Worm (Caenorhabditis elegans) whole organism, L4 larva: ENCODE results near the gene H37A05.2.

Experiments used
- F49E8.2 ChIP-seq: sonication (generic microtip); optimal IDR thresholded peaks from 2 replicates; lab custom pipeline; 2016; ENCODE audit warnings: missing compliant biosample characterization, mild to moderate bottlenecking, missing genetic modification characterization, borderline replicate concordance
- T26A8.4 ChIP-seq: fragments of 200-800 bp; sonication (Bioruptor generic); IDR thresholded peaks from 2 replicates; pipeline ENCODE4 v1.3.6; 2022; ENCODE audit warnings: missing genetic modification characterization, missing compliant biosample characterization
- ZK546.5 ChIP-seq, 2 experiments: sonication (generic microtip); optimal IDR thresholded peaks; 2 replicates each; lab custom pipeline; 2017; ENCODE audit warnings: missing biosample characterization in 2 of 2, missing genetic modification characterization in 2 of 2
- ces-1 ChIP-seq: fragments of 150-350 bp; sonication (generic microtip); optimal IDR thresholded peaks from 4 replicates; lab custom pipeline; 2014; ENCODE audit warnings: missing biosample characterization, missing genetic modification reagents, missing genetic modification characterization
- dpl-1 ChIP-seq: fragments of 150-350 bp; optimal IDR thresholded peaks from 2 replicates; lab custom pipeline; 2014; ENCODE audit warnings: missing biosample characterization, missing genetic modification reagents, missing genetic modification characterization
- dve-1 ChIP-seq: sonication (generic microtip); optimal IDR thresholded peaks from 2 replicates; lab custom pipeline; 2017; ENCODE audit warnings: antibody characterized with exemption, mild to moderate bottlenecking, missing genetic modification characterization, missing compliant biosample characterization; ENCODE audit not compliant: insufficient read depth
- mdl-1 ChIP-seq, 2 experiments: fragments of 150-350 bp in 1 of 2; sonication (generic microtip) in 1 of 2; optimal IDR thresholded peaks; 2 replicates each; lab custom pipeline; 2014 to 2017; ENCODE audit warnings: missing biosample characterization in 2 of 2, missing genetic modification characterization in 2 of 2
- mep-1 ChIP-seq: fragments of 150-350 bp; sonication (generic microtip); optimal IDR thresholded peaks from 3 replicates; lab custom pipeline; 2014; ENCODE audit warnings: missing biosample characterization, missing genetic modification characterization
- mes-2 ChIP-seq: sonication (generic microtip); optimal IDR thresholded peaks from 2 replicates; lab custom pipeline; 2016; ENCODE audit warnings: missing genotype, mild to moderate bottlenecking, missing genetic modification characterization, missing compliant biosample characterization; ENCODE audit not compliant: poor library complexity, severe bottlenecking
- nhr-11 ChIP-seq: fragments of 150-350 bp; optimal IDR thresholded peaks from 2 replicates; lab custom pipeline; 2014; ENCODE audit warnings: missing biosample characterization, missing genetic modification characterization
- nhr-77 ChIP-seq: fragments of 150-350 bp; optimal IDR thresholded peaks from 2 replicates; lab custom pipeline; 2014; ENCODE audit warnings: missing biosample characterization, missing genetic modification characterization
- snpc-4 ChIP-seq: fragments of 150-350 bp; optimal IDR thresholded peaks from 2 replicates; lab custom pipeline; 2014; ENCODE audit warnings: missing biosample characterization, missing genetic modification characterization
- unc-130 ChIP-seq: sonication (generic microtip); optimal IDR thresholded peaks from 2 replicates; lab custom pipeline; 2016; ENCODE audit warnings: missing genetic modification reagents, missing genetic modification characterization, missing compliant biosample characterization
- zip-11 ChIP-seq: fragments of 200-800 bp; sonication (Bioruptor generic); IDR thresholded peaks from 2 replicates; pipeline ENCODE4 v1.3.6; 2022; ENCODE audit warnings: missing genetic modification characterization, missing compliant biosample characterization

DNA sequence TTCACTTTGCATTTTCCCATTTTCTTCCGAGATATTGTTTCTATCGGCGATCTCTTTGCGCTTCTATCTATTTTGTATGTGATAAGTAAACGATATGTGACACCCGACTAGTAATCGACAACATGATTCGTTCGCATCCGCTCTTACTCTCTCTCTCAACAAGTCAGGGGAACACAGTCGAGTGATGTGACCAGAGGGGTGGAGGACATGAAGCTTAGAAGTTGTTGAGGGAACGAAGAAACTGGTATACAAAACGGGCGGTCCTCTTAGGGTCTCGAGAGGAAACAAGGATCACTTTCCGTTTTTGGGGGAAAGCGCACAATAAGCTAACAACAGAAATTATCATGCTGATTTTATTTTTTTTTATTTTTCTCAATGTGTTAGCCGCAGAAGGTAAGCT is 41.0 kb downstream of the H37A05.2 start, which contains the start of gene F53F4.4:
- no peak for TF ChIP-seq nhr-77 (tag; lab: Kevin White, UChicago)
- TF ChIP-seq dpl-1 (GFP tag; lab: Kevin White, UChicago), result no peak
- TF ChIP-seq F49E8.2 (tag; lab: Kevin White, UChicago), result no peak
- TF ChIP-seq mep-1 (tag; lab: Kevin White, UChicago), result no peak
- TF ChIP-seq dve-1 (tag; lab: Kevin White, UChicago), result no peak
- no peak for TF ChIP-seq unc-130 (GFP tag; lab: Kevin White, UChicago)
- TF ChIP-seq T26A8.4 (GFP tag; lab: Robert Waterston, UW), result no peak
- TF ChIP-seq mes-2 (tag; lab: Kevin White, UChicago), result no peak
- no peak for TF ChIP-seq ZK546.5 (tag; optimal IDR thresholded peaks at IDR 0.05; lab: Kevin White, UChicago)
- TF ChIP-seq mdl-1 (tag; optimal IDR thresholded peaks at IDR 0.05; lab: Kevin White, UChicago), result no peak
- TF ChIP-seq zip-11 (GFP tag; lab: Robert Waterston, UW), result no peak
- TF ChIP-seq snpc-4 (tag; lab: Kevin White, UChicago), result no peak
- TF ChIP-seq nhr-11 (tag; lab: Kevin White, UChicago), result no peak
- TF ChIP-seq ces-1 (GFP tag; lab: Kevin White, UChicago), result no peak
